Worm (Caenorhabditis elegans) whole organism, midembryonic: Measurements from ENCODE around the gene Y39G8B.1.

Experiments
- T22C8.4 ChIP-seq: fragments of 200-800 bp; sonication (Bioruptor generic); IDR thresholded peaks from 2 replicates; pipeline ENCODE4 v1.3.6; 2022; ENCODE audit warnings: missing genetic modification characterization, missing compliant biosample characterization
- cog-1 ChIP-seq: sonication (generic microtip); optimal IDR thresholded peaks from 2 replicates; lab custom pipeline; 2016; ENCODE audit warnings: missing genetic modification characterization, missing compliant biosample characterization
- flt-1 ChIP-seq: fragments of 200-800 bp; sonication (Bioruptor generic); IDR thresholded peaks from 2 replicates; pipeline ENCODE4 v1.3.6; 2022; ENCODE audit warnings: missing genetic modification characterization, missing compliant biosample characterization
- klf-2 ChIP-seq: fragments of 200-800 bp; sonication (Bioruptor generic); conservative IDR thresholded peaks from 2 replicates; pipeline ENCODE4 v1.3.6; 2022; ENCODE audit warnings: missing genetic modification reagents, missing genetic modification characterization, missing compliant biosample characterization
- med-1 ChIP-seq: sonication (generic microtip); optimal IDR thresholded peaks from 2 replicates; lab custom pipeline; 2017; ENCODE audit warnings: missing genetic modification characterization, mild to moderate bottlenecking, missing compliant biosample characterization, antibody characterized with exemption, missing genetic modification reagents; ENCODE audit not compliant: insufficient read depth
- ref-1 ChIP-seq: fragments of 200-800 bp; sonication (Bioruptor generic); conservative IDR thresholded peaks from 2 replicates; pipeline ENCODE4 v1.3.6; 2022; ENCODE audit warnings: missing genetic modification reagents, missing genetic modification characterization, missing compliant biosample characterization
- ztf-23 ChIP-seq: fragments of 200-800 bp; sonication (Bioruptor generic); IDR thresholded peaks from 2 replicates; pipeline ENCODE4 v1.3.6; 2022; ENCODE audit warnings: missing genetic modification reagents, missing genetic modification characterization, missing compliant biosample characterization
- ztf-29 ChIP-seq: fragments of 200-800 bp; sonication (Bioruptor generic); IDR thresholded peaks from 2 replicates; pipeline ENCODE4 v1.3.6; 2022; ENCODE audit warnings: missing genetic modification reagents, missing genetic modification characterization, missing compliant biosample characterization

DNA sequence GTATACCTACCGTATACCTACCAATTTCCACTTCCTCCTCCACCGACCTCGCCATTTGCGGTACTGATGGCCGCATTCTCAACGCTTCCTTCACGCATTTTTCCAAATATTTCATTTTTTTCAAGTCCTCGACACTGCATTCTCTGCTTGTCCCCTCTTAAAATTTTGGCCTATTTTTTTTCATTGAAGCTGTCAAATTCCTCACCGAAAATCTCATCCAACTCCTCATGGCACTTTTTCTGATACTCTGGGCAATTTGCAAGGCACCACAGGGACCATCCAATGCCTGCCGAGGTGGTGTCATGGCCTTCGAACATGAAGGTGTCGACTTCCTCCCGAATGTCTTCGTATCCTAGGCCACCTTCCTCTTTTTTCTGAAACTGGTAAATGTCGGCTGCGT, 41.0 kb upstream of the Y39G8B.1 start:
- TF ChIP-seq flt-1 (GFP tag; lab: Robert Waterston, UW) (no peak), ref-1 (GFP tag; lab: Robert Waterston, UW) (no peak), ztf-29 (GFP tag; lab: Robert Waterston, UW) (no peak), ztf-23 (GFP tag; lab: Robert Waterston, UW) (no peak), cog-1 (no peak), T22C8.4 (GFP tag; lab: Robert Waterston, UW) (no peak), med-1 (no peak), klf-2 (no peak)
